Fruit fly (Drosophila melanogaster): ENCODE data around the gene Glt.

DNA sequence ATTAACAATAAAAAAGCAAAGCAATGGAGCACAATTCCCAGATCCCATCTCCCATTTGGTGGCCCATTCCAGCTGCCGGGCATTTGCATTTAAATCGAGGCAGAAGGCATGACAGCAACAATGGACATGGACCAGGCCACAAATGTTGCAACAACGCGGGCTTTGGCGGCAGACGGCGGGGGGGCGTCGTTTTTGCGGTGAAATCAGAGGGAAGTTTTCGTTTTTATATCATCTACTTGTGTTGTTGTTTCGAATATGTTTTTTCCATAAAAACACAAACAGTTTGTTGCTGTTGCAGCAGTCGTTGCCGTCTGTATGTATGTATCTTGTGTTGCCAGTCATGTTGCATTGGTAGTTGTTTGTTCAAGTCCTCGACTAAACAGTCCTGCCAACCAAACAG is 12.9 kb upstream of the Glt start:
- TF ChIP-seq CG5204 (GFP tag; optimal IDR thresholded peaks at IDR 0.05): no peak
- no peak for TF ChIP-seq cic (GFP tag; optimal IDR thresholded peaks at IDR 0.05)
